Worm (Caenorhabditis elegans) whole organism, L1 larva: ENCODE data around the gene C07B5.2.

Experiments
- ama-1 ChIP-seq: fragments of 150-350 bp; optimal IDR thresholded peaks from 2 replicates; lab custom pipeline; 2014
- egl-27 ChIP-seq, 2 experiments: fragments of 150-350 bp in 1 of 2; sonication (generic microtip); optimal IDR thresholded peaks; 3 replicates each; lab custom pipeline; 2017 to 2018; ENCODE audit warnings: missing biosample characterization in 2 of 2, missing genetic modification characterization in 2 of 2, missing genetic modification reagents in 2 of 2
- fos-1 ChIP-seq: fragments of 150-350 bp; optimal IDR thresholded peaks from 2 replicates; lab custom pipeline; 2014; ENCODE audit warnings: missing biosample characterization, missing genetic modification characterization
- grh-1 ChIP-seq: fragments of 200-800 bp; sonication (Bioruptor generic); IDR thresholded peaks from 2 replicates; pipeline ENCODE4 v1.3.6; 2022; ENCODE audit warnings: missing genetic modification reagents, missing genetic modification characterization, missing compliant biosample characterization
- jun-1 ChIP-seq: fragments of 150-350 bp; optimal IDR thresholded peaks from 2 replicates; lab custom pipeline; 2014; ENCODE audit warnings: missing biosample characterization, missing genetic modification reagents, missing genetic modification characterization
- lin-14 ChIP-seq: fragments of 200-800 bp; sonication (Bioruptor generic); optimal IDR thresholded peaks from 2 replicates; lab custom pipeline; 2018; ENCODE audit warnings: mild to moderate bottlenecking, missing genetic modification characterization, moderate library complexity, missing compliant biosample characterization
- lsy-2 ChIP-seq, 2 experiments: fragments of 150-350 bp; optimal IDR thresholded peaks; 2 replicates each; lab custom pipeline; 2014; ENCODE audit warnings: missing biosample characterization in 2 of 2, missing genetic modification characterization in 2 of 2
- mdl-1 ChIP-seq, 2 experiments: fragments of 150-350 bp; optimal IDR thresholded peaks; 2 replicates each; lab custom pipeline; 2014 to 2017; ENCODE audit warnings: missing biosample characterization in 2 of 2, missing genetic modification characterization in 2 of 2, inconsistent platforms in 1 of 2
- nhr-77 ChIP-seq: fragments of 150-350 bp; optimal IDR thresholded peaks from 2 replicates; lab custom pipeline; 2014; ENCODE audit warnings: missing biosample characterization, missing genetic modification characterization
- pqm-1 ChIP-seq: sonication (generic microtip); optimal IDR thresholded peaks from 3 replicates; lab custom pipeline; 2017; ENCODE audit warnings: missing biosample characterization, missing genetic modification characterization
- skn-1 ChIP-seq: fragments of 150-350 bp; optimal IDR thresholded peaks from 2 replicates; lab custom pipeline; 2014; ENCODE audit warnings: missing biosample characterization, missing genetic modification characterization
- swsn-7 ChIP-seq: sonication (generic microtip); optimal IDR thresholded peaks from 2 replicates; lab custom pipeline; 2016; ENCODE audit warnings: missing genetic modification characterization, missing compliant biosample characterization
- ztf-4 ChIP-seq: fragments of 150-350 bp; optimal IDR thresholded peaks from 2 replicates; lab custom pipeline; 2014; ENCODE audit warnings: missing biosample characterization, missing genetic modification characterization

DNA sequence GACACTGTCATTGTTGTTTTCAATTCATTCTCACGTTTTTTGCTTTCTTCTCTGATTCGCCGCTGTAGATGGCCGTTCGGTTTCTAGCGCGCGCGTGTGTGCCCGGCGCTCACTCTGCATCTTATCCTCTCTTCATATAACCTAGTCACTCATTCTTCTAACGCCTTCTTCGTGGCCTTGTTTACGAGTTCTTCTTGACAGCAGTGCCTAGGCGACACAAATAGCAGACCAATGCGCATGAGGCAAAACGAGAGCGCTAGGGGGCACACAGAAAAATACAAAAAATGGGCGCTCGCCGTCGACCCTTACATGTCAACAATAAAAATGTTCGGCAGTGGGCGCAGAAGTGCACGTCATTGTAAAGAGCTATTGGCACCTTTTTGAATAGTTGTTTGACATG lies 34.1 kb upstream of the C07B5.2 start:
- TF ChIP-seq lin-14 (peak; percentile 97), pqm-1 (tag; lab: Kevin White, UChicago) (no peak), skn-1 (tag; lab: Kevin White, UChicago) (peak; percentile 29), jun-1 (tag; lab: Kevin White, UChicago) (peak; percentile 34), ztf-4 (peak; percentile 18), fos-1 (tag; lab: Kevin White, UChicago) (no peak), nhr-77 (no peak), grh-1 (GFP tag; lab: Robert Waterston, UW) (no peak), mdl-1 (tag; optimal IDR thresholded peaks at IDR 0.05; lab: Kevin White, UChicago) (peak in 1 of 2 experiments; percentile 59), swsn-7 (tag; lab: Kevin White, UChicago) (peak; percentile 29), ama-1 (no peak), lsy-2 (tag; optimal IDR thresholded peaks at IDR 0.05; lab: Kevin White, UChicago) (peak in 1 of 2 experiments; percentile 30), egl-27 (tag; optimal IDR thresholded peaks at IDR 0.05; lab: Kevin White, UChicago) (no peak)
